Worm (Caenorhabditis elegans) whole organism, L2 larva: ENCODE measurements around the gene C25E10.4.

Source experiments
- R02D3.7 ChIP-seq: fragments of 150-350 bp; optimal IDR thresholded peaks from 2 replicates; lab custom pipeline; 2014; ENCODE audit warnings: missing biosample characterization, missing genetic modification characterization
- ama-1 ChIP-seq: fragments of 150-350 bp; optimal IDR thresholded peaks from 2 replicates; lab custom pipeline; 2018; ENCODE audit warnings: inconsistent platforms
- egl-27 ChIP-seq: sonication (generic microtip); optimal IDR thresholded peaks from 3 replicates; lab custom pipeline; 2017; ENCODE audit warnings: missing biosample characterization, missing genetic modification reagents, missing genetic modification characterization
- elt-1 ChIP-seq: fragments of 150-350 bp; optimal IDR thresholded peaks from 2 replicates; lab custom pipeline; 2014; ENCODE audit warnings: missing biosample characterization, missing genetic modification characterization
- elt-3 ChIP-seq: sonication (generic microtip); optimal IDR thresholded peaks from 2 replicates; lab custom pipeline; 2017; ENCODE audit warnings: missing biosample characterization, missing genetic modification characterization
- fos-1 ChIP-seq: fragments of 150-350 bp; optimal IDR thresholded peaks from 2 replicates; lab custom pipeline; 2014; ENCODE audit warnings: missing biosample characterization, missing genetic modification characterization
- mdl-1 ChIP-seq, 2 experiments: fragments of 150-350 bp in 1 of 2; sonication (generic microtip) in 1 of 2; optimal IDR thresholded peaks; 2 replicates each; lab custom pipeline; 2017; ENCODE audit warnings: missing biosample characterization in 2 of 2, missing genetic modification characterization in 2 of 2
- nhr-11 ChIP-seq: fragments of 150-350 bp; optimal IDR thresholded peaks from 2 replicates; lab custom pipeline; 2014; ENCODE audit warnings: missing biosample characterization, missing genetic modification characterization
- nhr-129 ChIP-seq: fragments of 150-350 bp; optimal IDR thresholded peaks from 2 replicates; lab custom pipeline; 2014; ENCODE audit warnings: missing biosample characterization, missing genetic modification characterization
- nhr-21 ChIP-seq: fragments of 150-350 bp; optimal IDR thresholded peaks from 2 replicates; lab custom pipeline; 2014; ENCODE audit warnings: missing biosample characterization, missing genetic modification characterization
- nhr-23 ChIP-seq: fragments of 150-350 bp; optimal IDR thresholded peaks from 2 replicates; lab custom pipeline; 2014; ENCODE audit warnings: missing biosample characterization, missing genetic modification reagents, missing genetic modification characterization
- unc-62 ChIP-seq: fragments of 150-350 bp; optimal IDR thresholded peaks from 2 replicates; lab custom pipeline; 2014; ENCODE audit warnings: missing biosample characterization, missing genetic modification reagents, missing genetic modification characterization
- ztf-1 ChIP-seq: fragments of 200-800 bp; sonication (Bioruptor generic); conservative IDR thresholded peaks from 2 replicates; pipeline ENCODE4 v1.3.6; 2022; ENCODE audit warnings: missing genetic modification characterization, missing compliant biosample characterization

DNA sequence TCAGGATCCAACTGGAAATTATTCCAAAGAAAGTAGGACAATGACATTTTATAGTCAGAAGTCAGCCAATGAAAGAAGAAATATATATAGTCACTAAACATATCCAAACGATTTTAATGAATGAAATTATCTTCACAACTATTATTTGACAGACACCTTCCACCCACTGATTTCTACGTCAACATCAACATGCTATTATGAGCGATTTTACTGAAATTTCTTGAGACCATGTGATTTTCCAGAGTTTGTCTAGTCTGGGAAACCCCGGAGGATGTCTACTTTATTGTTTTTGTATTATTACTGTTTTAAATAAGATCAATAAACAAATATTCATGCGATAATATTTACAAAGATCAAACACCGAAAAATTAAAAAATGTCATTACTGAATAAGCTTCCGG is 17.8 kb upstream of the C25E10.4 start, which contains the start of gene srt-18:
- TF ChIP-seq unc-62 (GFP tag; lab: Kevin White, UChicago), result no peak
- TF ChIP-seq nhr-129, result no peak
- TF ChIP-seq elt-3 (tag; lab: Kevin White, UChicago), result no peak
- TF ChIP-seq ama-1, result no peak
- TF ChIP-seq mdl-1 (tag; optimal IDR thresholded peaks at IDR 0.05; lab: Kevin White, UChicago), result no peak
- TF ChIP-seq fos-1 (tag; lab: Kevin White, UChicago), result no peak
- no peak for TF ChIP-seq nhr-23 (tag; lab: Kevin White, UChicago)
- no peak for TF ChIP-seq egl-27 (tag; lab: Kevin White, UChicago)
- no peak for TF ChIP-seq elt-1
- TF ChIP-seq R02D3.7 (tag; lab: Kevin White, UChicago), result no peak
- TF ChIP-seq ztf-1 (GFP tag; lab: Robert Waterston, UW), result no peak
- TF ChIP-seq nhr-11, result no peak
- TF ChIP-seq nhr-21 (tag; lab: Kevin White, UChicago), result no peak
